Worm (Caenorhabditis elegans) whole organism, young adult: Measurements from ENCODE around the gene pch-2.

ENCODE experiments used
- C17E4.6 ChIP-seq: fragments of 200-800 bp; sonication (Bioruptor generic); IDR thresholded peaks from 2 replicates; pipeline ENCODE4 v1.3.6; 2022; ENCODE audit warnings: missing genetic modification reagents, missing genetic modification characterization, missing compliant biosample characterization
- F22D6.2 ChIP-seq: sonication (generic microtip); optimal IDR thresholded peaks from 2 replicates; lab custom pipeline; 2016; ENCODE audit warnings: mild to moderate bottlenecking, missing genetic modification characterization, missing compliant biosample characterization
- F23B12.7 ChIP-seq: sonication (generic microtip); optimal IDR thresholded peaks from 2 replicates; lab custom pipeline; 2017; ENCODE audit warnings: missing genetic modification characterization, mild to moderate bottlenecking, missing compliant biosample characterization, antibody characterized with exemption, moderate library complexity; ENCODE audit not compliant: insufficient read depth
- F52B5.7 ChIP-seq: sonication (generic microtip); optimal IDR thresholded peaks from 2 replicates; lab custom pipeline; 2016; ENCODE audit warnings: mild to moderate bottlenecking, missing genetic modification characterization, missing compliant biosample characterization
- Y53G8AR.9 ChIP-seq: fragments of 200-800 bp; sonication (Bioruptor generic); conservative IDR thresholded peaks from 2 replicates; pipeline ENCODE4 v1.3.6; 2022; ENCODE audit warnings: missing genetic modification reagents, missing genetic modification characterization, missing compliant biosample characterization
- Y67H2A.10 ChIP-seq: fragments of 200-800 bp; sonication (Bioruptor generic); conservative IDR thresholded peaks from 2 replicates; pipeline ENCODE4 v1.3.6; 2022; ENCODE audit warnings: missing genetic modification reagents, missing genetic modification characterization, missing compliant biosample characterization
- aptf-3 ChIP-seq: fragments of 200-800 bp; sonication (Bioruptor generic); IDR thresholded peaks from 2 replicates; pipeline ENCODE4 v1.3.6; 2022; ENCODE audit warnings: missing genetic modification characterization, missing compliant biosample characterization
- athp-1 ChIP-seq: sonication (generic microtip); optimal IDR thresholded peaks from 2 replicates; lab custom pipeline; 2017; ENCODE audit warnings: mild to moderate bottlenecking, missing genetic modification characterization, missing compliant biosample characterization
- attf-5 ChIP-seq: fragments of 200-800 bp; sonication (Bioruptor generic); optimal IDR thresholded peaks from 2 replicates; lab custom pipeline; 2018; ENCODE audit warnings: mild to moderate bottlenecking, missing genetic modification characterization, missing compliant biosample characterization
- cebp-1 ChIP-seq, 2 experiments: fragments of 200-800 bp in 1 of 2; sonication (Bioruptor generic) in 1 of 2; sonication (generic microtip) in 1 of 2; IDR thresholded peaks in 1 of 2; optimal IDR thresholded peaks in 1 of 2; 2 replicates each; pipeline versions ENCODE4 v1.3.6 to Lab custom; 2017 to 2022; ENCODE audit warnings: missing compliant biosample characterization in 2 of 2, missing genetic modification characterization in 2 of 2, mild to moderate bottlenecking in 1 of 2, missing genetic modification reagents in 1 of 2, moderate library complexity in 1 of 2
- cebp-2 ChIP-seq: fragments of 200-800 bp; sonication (Bioruptor generic); IDR thresholded peaks from 2 replicates; pipeline ENCODE4 v1.3.6; 2022; ENCODE audit warnings: missing genetic modification characterization, missing compliant biosample characterization
- ceh-27 ChIP-seq: fragments of 200-800 bp; sonication (Bioruptor generic); optimal IDR thresholded peaks from 2 replicates; lab custom pipeline; 2018; ENCODE audit warnings: mild to moderate bottlenecking, missing genetic modification characterization, moderate library complexity, missing compliant biosample characterization
- dpl-1 ChIP-seq: fragments of 150-350 bp; optimal IDR thresholded peaks from 2 replicates; lab custom pipeline; 2014; ENCODE audit warnings: missing biosample characterization, missing genetic modification reagents, missing genetic modification characterization
- ekl-4 ChIP-seq: fragments of 200-800 bp; sonication (Bioruptor generic); IDR thresholded peaks from 2 replicates; pipeline ENCODE4 v1.3.6; 2022; ENCODE audit warnings: missing genetic modification reagents, missing genetic modification characterization, missing compliant biosample characterization
- fkh-3 ChIP-seq: sonication (generic microtip); optimal IDR thresholded peaks from 2 replicates; lab custom pipeline; 2016; ENCODE audit warnings: mild to moderate bottlenecking, missing genetic modification characterization, missing compliant biosample characterization
- hlh-26 ChIP-seq: fragments of 200-800 bp; sonication (Bioruptor generic); conservative IDR thresholded peaks from 2 replicates; pipeline ENCODE4 v1.3.6; 2022; ENCODE audit warnings: missing genetic modification reagents, missing genetic modification characterization, missing compliant biosample characterization
- hmg-20 ChIP-seq: fragments of 200-800 bp; sonication (Bioruptor generic); IDR thresholded peaks from 2 replicates; pipeline ENCODE4 v1.3.6; 2022; ENCODE audit warnings: missing genetic modification reagents, missing genetic modification characterization, missing compliant biosample characterization
- lag-1 ChIP-seq: fragments of 200-800 bp; sonication (Bioruptor generic); IDR thresholded peaks from 2 replicates; pipeline ENCODE4 v1.3.6; 2022; ENCODE audit warnings: missing genetic modification reagents, missing genetic modification characterization, missing compliant biosample characterization
- let-526 ChIP-seq: fragments of 200-800 bp; sonication (Bioruptor generic); IDR thresholded peaks from 2 replicates; pipeline ENCODE4 v1.3.6; 2022; ENCODE audit warnings: missing genetic modification reagents, missing genetic modification characterization, missing compliant biosample characterization
- mxl-1 ChIP-seq: sonication (generic microtip); optimal IDR thresholded peaks from 2 replicates; lab custom pipeline; 2016; ENCODE audit warnings: missing genetic modification characterization, missing compliant biosample characterization
- nfya-2 ChIP-seq: fragments of 200-800 bp; sonication (Bioruptor generic); IDR thresholded peaks from 2 replicates; pipeline ENCODE4 v1.3.6; 2022; ENCODE audit warnings: missing genetic modification reagents, missing genetic modification characterization, missing compliant biosample characterization
- pbrm-1 ChIP-seq: fragments of 200-800 bp; sonication (Bioruptor generic); IDR thresholded peaks from 2 replicates; pipeline ENCODE4 v1.3.6; 2022; ENCODE audit warnings: missing genetic modification reagents, missing genetic modification characterization, missing compliant biosample characterization
- rec-8 ChIP-seq, 2 experiments: sonication (generic microtip); optimal IDR thresholded peaks; 2 replicates each; lab custom pipeline; 2016; ENCODE audit warnings: mild to moderate bottlenecking in 2 of 2, missing genetic modification characterization in 2 of 2, missing genetic modification reagents in 2 of 2, missing genotype in 2 of 2, missing biosample characterization in 1 of 2, missing compliant biosample characterization in 1 of 2, moderate library complexity in 1 of 2
- rpc-1 ChIP-seq, 2 experiments: fragments of 150-350 bp in 1 of 2; sonication (generic microtip) in 1 of 2; optimal IDR thresholded peaks; 2 replicates each; lab custom pipeline; 2014 to 2018; ENCODE audit warnings: missing biosample characterization in 1 of 2, missing genetic modification characterization in 1 of 2, missing genetic modification reagents in 1 of 2, missing genotype in 1 of 2
- sea-2 ChIP-seq: fragments of 200-800 bp; sonication (Bioruptor generic); IDR thresholded peaks from 2 replicates; pipeline ENCODE4 v1.3.6; 2022; ENCODE audit warnings: missing genetic modification characterization, missing compliant biosample characterization
- snpc-1.1 ChIP-seq: sonication (generic microtip); optimal IDR thresholded peaks from 2 replicates; lab custom pipeline; 2017; ENCODE audit warnings: missing genetic modification characterization, mild to moderate bottlenecking, missing compliant biosample characterization, antibody characterized with exemption, moderate library complexity, missing genotype, missing genetic modification reagents; ENCODE audit not compliant: insufficient read depth
- somi-1 ChIP-seq: fragments of 200-800 bp; sonication (Bioruptor generic); optimal IDR thresholded peaks from 2 replicates; lab custom pipeline; 2018; ENCODE audit warnings: mild to moderate bottlenecking, missing genetic modification characterization, missing compliant biosample characterization
- tbx-9 ChIP-seq: sonication (generic microtip); optimal IDR thresholded peaks from 2 replicates; lab custom pipeline; 2016; ENCODE audit warnings: borderline replicate concordance, missing genetic modification characterization, inconsistent platforms, missing compliant biosample characterization
- unc-62 ChIP-seq: fragments of 150-350 bp; optimal IDR thresholded peaks from 2 replicates; lab custom pipeline; 2014; ENCODE audit warnings: missing biosample characterization, missing genetic modification reagents, missing genetic modification characterization
- xnd-1 ChIP-seq: sonication (generic microtip); optimal IDR thresholded peaks from 2 replicates; lab custom pipeline; 2016; ENCODE audit warnings: missing genotype, missing genetic modification reagents, missing genetic modification characterization, missing compliant biosample characterization
- ztf-22 ChIP-seq: fragments of 200-800 bp; sonication (Bioruptor generic); optimal IDR thresholded peaks from 2 replicates; lab custom pipeline; 2018; ENCODE audit warnings: mild to moderate bottlenecking, missing genetic modification characterization, moderate library complexity, missing compliant biosample characterization

The pch-2 gene

ce11 chrII:8177095-8177494 lies 18.9 kb downstream of the pch-2 start, which contains the start of gene acr-14:
TSS of gene acr-14 (minus strand) at chrII:8177195.
- no peak for TF ChIP-seq ztf-22

ce11 chrII:8178614-8179013 lies 20.5 kb downstream of the pch-2 start:
- no peak for TF ChIP-seq rpc-1 (optimal IDR thresholded peaks at IDR 0.05; lab: Kevin White, UChicago)
- no peak for TF ChIP-seq rpc-1 (tag; optimal IDR thresholded peaks at IDR 0.05; lab: Kevin White, UChicago)
- TF ChIP-seq pbrm-1 (GFP tag; lab: Robert Waterston, UW): no peak
- no peak for TF ChIP-seq let-526 (GFP tag; lab: Robert Waterston, UW)
- no peak for TF ChIP-seq ekl-4 (GFP tag; lab: Robert Waterston, UW)
- TF ChIP-seq sea-2 (GFP tag; lab: Robert Waterston, UW): no peak
- TF ChIP-seq Y67H2A.10 (GFP tag; lab: Robert Waterston, UW): no peak
- no peak for TF ChIP-seq hlh-26 (GFP tag; lab: Robert Waterston, UW)
- TF ChIP-seq hmg-20 (GFP tag; lab: Robert Waterston, UW): no peak
- TF ChIP-seq F52B5.7 (tag; lab: Kevin White, UChicago): no peak
- no peak for TF ChIP-seq snpc-1.1 (tag; lab: Kevin White, UChicago)
- TF ChIP-seq cebp-1 (GFP tag; IDR thresholded peaks at IDR 0.05; lab: Robert Waterston, UW): no peak
- no peak for TF ChIP-seq cebp-1 (tag; optimal IDR thresholded peaks at IDR 0.05; lab: Kevin White, UChicago)

DNA sequence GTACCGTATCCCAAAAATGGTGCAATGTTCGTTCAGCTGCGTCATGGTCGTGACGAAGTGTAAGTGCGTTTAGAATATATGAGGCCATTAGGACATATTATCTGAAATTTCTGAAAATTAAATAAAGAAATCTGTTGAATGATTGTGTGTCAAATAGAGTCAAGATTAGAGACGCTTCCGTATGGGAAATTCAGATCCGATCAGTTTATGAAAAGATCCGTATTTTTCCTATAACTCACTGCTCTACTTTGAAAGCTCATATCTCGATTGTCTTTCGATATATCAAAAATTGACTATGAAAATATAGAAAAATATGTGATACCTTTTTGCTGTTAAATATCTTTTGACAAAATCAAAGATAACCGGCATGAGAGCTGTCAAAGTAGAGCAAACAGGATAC lies 22.1 kb downstream of the pch-2 start, which contains the start of gene T05C12.4:
Gene T05C12.4 (minus strand): TSS at position 101 of the 400 bp plus-strand sequence.
- TF ChIP-seq aptf-3 (GFP tag; lab: Robert Waterston, UW): no peak
- no peak for TF ChIP-seq mxl-1 (tag; lab: Kevin White, UChicago)
- TF ChIP-seq rec-8 (tag; optimal IDR thresholded peaks at IDR 0.05; lab: Kevin White, UChicago): no peak
- no peak for TF ChIP-seq C17E4.6 (GFP tag; lab: Robert Waterston, UW)
- no peak for TF ChIP-seq lag-1 (GFP tag; lab: Robert Waterston, UW)
- no peak for TF ChIP-seq tbx-9 (tag; lab: Kevin White, UChicago)
- TF ChIP-seq F23B12.7 (tag; lab: Kevin White, UChicago): no peak
- no peak for TF ChIP-seq ceh-27 (GFP tag; lab: Kevin White, UChicago)
- TF ChIP-seq attf-5: no peak
- no peak for TF ChIP-seq nfya-2 (GFP tag; lab: Robert Waterston, UW)
- TF ChIP-seq dpl-1: no peak
- TF ChIP-seq cebp-2 (GFP tag; lab: Robert Waterston, UW): no peak
- TF ChIP-seq fkh-3 (tag; lab: Kevin White, UChicago): no peak
- TF ChIP-seq unc-62 (GFP tag; lab: Kevin White, UChicago): no peak
- no peak for TF ChIP-seq ekl-4 (GFP tag; lab: Robert Waterston, UW)
- TF ChIP-seq, all 124 proteins: peak for 0

DNA sequence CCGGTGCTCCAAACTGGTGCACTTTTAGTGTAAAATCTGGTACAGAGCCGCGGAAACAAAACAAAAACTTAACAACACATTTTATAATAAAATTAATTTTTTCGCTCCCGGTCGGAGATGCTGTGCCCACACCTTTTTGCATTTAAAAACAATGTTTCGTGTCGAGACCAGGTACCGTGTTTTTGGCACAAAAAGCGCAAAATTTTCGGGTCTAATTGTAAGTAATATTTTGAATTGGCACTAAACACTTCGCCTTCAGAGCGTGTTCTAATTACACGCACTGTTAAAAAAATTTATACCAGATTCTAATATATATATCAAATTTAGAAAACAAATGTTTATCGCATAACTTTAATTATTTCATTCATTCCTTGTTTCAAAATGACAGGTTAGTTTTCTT lies 23.3 kb downstream of the pch-2 start, which contains the start of gene dylt-3:
Gene dylt-3 (plus strand): TSS at position 301 of the 400 bp plus-strand sequence.
- TF ChIP-seq sea-2 (GFP tag; lab: Robert Waterston, UW): no peak
- TF ChIP-seq Y53G8AR.9 (GFP tag; lab: Robert Waterston, UW): no peak
- TF ChIP-seq athp-1 (tag; lab: Kevin White, UChicago): no peak
- TF ChIP-seq attf-5: no peak
- TF ChIP-seq F22D6.2 (tag; lab: Kevin White, UChicago): no peak
- no peak for TF ChIP-seq somi-1 (GFP tag; lab: Kevin White, UChicago)
- no peak for TF ChIP-seq xnd-1 (tag; lab: Kevin White, UChicago)
